Fruit fly (Drosophila melanogaster): ENCODE data around the gene CG32814.

CG32814 gene

dm6 chrX:1052684-1053389 lies 26.3 kb upstream of the CG32814 start (continued):
- TF ChIP-seq Ets96B (tag; optimal IDR thresholded peaks at IDR 0.05) (peak; percentile 61), vri (GFP tag; optimal IDR thresholded peaks at IDR 0.05) (peak; percentile 63), Blimp-1 (GFP tag; optimal IDR thresholded peaks at IDR 0.05) (peak; percentile 12), CG15336 (GFP tag; IDR thresholded peaks at IDR 0.05) (peak; percentile 55; the same call in 1 of the 2 replicates), CG8632 (GFP tag; optimal IDR thresholded peaks at IDR 0.05) (peak; percentile 64), fd85E (GFP tag; optimal IDR thresholded peaks at IDR 0.05) (no peak), Sox15 (GFP tag; optimal IDR thresholded peaks at IDR 0.05) (peak; percentile 68), Sox102F (GFP tag; optimal IDR thresholded peaks at IDR 0.05) (peak; percentile 70), acj6 (GFP tag; optimal IDR thresholded peaks at IDR 0.05) (peak; percentile 72), CG11762 (GFP tag; optimal IDR thresholded peaks at IDR 0.05; ENCODE audit: insufficient read depth) (peak; percentile 14), lz (GFP tag; optimal IDR thresholded peaks at IDR 0.05) (peak; percentile 81), Met (GFP tag; optimal IDR thresholded peaks at IDR 0.05) (peak; percentile 78), CG6792 (GFP tag; optimal IDR thresholded peaks at IDR 0.05) (peak; percentile 74), CG1621 (tag; optimal IDR thresholded peaks at IDR 0.05) (peak; percentile 57), Sox14 (GFP tag; optimal IDR thresholded peaks at IDR 0.05) (peak; percentile 63), dac (GFP tag; optimal IDR thresholded peaks at IDR 0.05) (no peak), CG32006 (GFP tag; optimal IDR thresholded peaks at IDR 0.05) (peak; percentile 66), topi (GFP tag; optimal IDR thresholded peaks at IDR 0.05) (peak; percentile 77), fkh (GFP tag; optimal IDR thresholded peaks at IDR 0.05) (no peak), achi (GFP tag; optimal IDR thresholded peaks at IDR 0.05) (peak; percentile 64), CG7368 (GFP tag; optimal IDR thresholded peaks at IDR 0.05) (peak; percentile 59), CG10631 (GFP tag; optimal IDR thresholded peaks at IDR 0.05) (peak; percentile 70)

- no peak for TF ChIP-seq CG8319 (GFP tag; optimal IDR thresholded peaks at IDR 0.05)
- no peak for TF ChIP-seq eg (GFP tag; IDR thresholded peaks at IDR 0.05)
- TF ChIP-seq Hr38 (GFP tag; optimal IDR thresholded peaks at IDR 0.05) = no peak
- peak; percentile 55 for TF ChIP-seq vri (GFP tag; optimal IDR thresholded peaks at IDR 0.05)
- TF ChIP-seq CG11762 (GFP tag; optimal IDR thresholded peaks at IDR 0.05; ENCODE audit: insufficient read depth) = no peak
- peak; percentile 98 for TF ChIP-seq svp (GFP tag)
- no peak for TF ChIP-seq CG11294 (GFP tag; IDR thresholded peaks at IDR 0.05)
- TF ChIP-seq salr (GFP tag; optimal IDR thresholded peaks at IDR 0.05) = no peak
- peak; percentile 43 for TF ChIP-seq Sox14 (GFP tag; optimal IDR thresholded peaks at IDR 0.05)
- TF ChIP-seq Lpt (GFP tag; optimal IDR thresholded peaks at IDR 0.05) = no peak
- no peak for TF ChIP-seq CG34406 (GFP tag; optimal IDR thresholded peaks at IDR 0.05)
- TF ChIP-seq CG32006 (GFP tag; optimal IDR thresholded peaks at IDR 0.05) = no peak
- TF ChIP-seq CG16779 (tag; optimal IDR thresholded peaks at IDR 0.05) = peak; percentile 1
- no peak for TF ChIP-seq acj6 (GFP tag; optimal IDR thresholded peaks at IDR 0.05)
- no peak for TF ChIP-seq Met (GFP tag; optimal IDR thresholded peaks at IDR 0.05)
- no peak for TF ChIP-seq CG10631 (GFP tag; optimal IDR thresholded peaks at IDR 0.05)
- TF ChIP-seq net (GFP tag; optimal IDR thresholded peaks at IDR 0.05) = peak; percentile 0
- no peak for TF ChIP-seq lz (GFP tag; optimal IDR thresholded peaks at IDR 0.05)
- no peak for TF ChIP-seq CG8119 (GFP tag; IDR thresholded peaks at IDR 0.05)
- TF ChIP-seq topi (GFP tag; optimal IDR thresholded peaks at IDR 0.05) = no peak
- no peak for TF ChIP-seq Eip75B (GFP tag; optimal IDR thresholded peaks at IDR 0.05)
- no peak for TF ChIP-seq Smox (GFP tag; optimal IDR thresholded peaks at IDR 0.05)
- TF ChIP-seq CG10669 (GFP tag; optimal IDR thresholded peaks at IDR 0.05) = no peak
- TF ChIP-seq cyc (GFP tag; optimal IDR thresholded peaks at IDR 0.05) = no peak
- no peak for TF ChIP-seq dac (GFP tag; optimal IDR thresholded peaks at IDR 0.05)
- TF ChIP-seq Blimp-1 (GFP tag; optimal IDR thresholded peaks at IDR 0.05) = no peak
- TF ChIP-seq CG3032 (tag; optimal IDR thresholded peaks at IDR 0.05) = no peak
- TF ChIP-seq Eip93F (GFP tag; optimal IDR thresholded peaks at IDR 0.05) = no peak
- no peak for TF ChIP-seq Ets21C (GFP tag; optimal IDR thresholded peaks at IDR 0.05)
- no peak for TF ChIP-seq Sox15 (GFP tag; optimal IDR thresholded peaks at IDR 0.05)
- no peak for TF ChIP-seq CG3919 (GFP tag; optimal IDR thresholded peaks at IDR 0.05)
- peak; percentile 30 for TF ChIP-seq Eip78C (GFP tag)
- 0 out of 2 replicates have a peak, but pooled peaks have one; percentile 10 for TF ChIP-seq CG15336 (GFP tag; IDR thresholded peaks at IDR 0.05)
- TF ChIP-seq spab (GFP tag; optimal IDR thresholded peaks at IDR 0.05) = no peak
- peak; percentile 20 for TF ChIP-seq fkh (GFP tag; optimal IDR thresholded peaks at IDR 0.05)
- TF ChIP-seq CG1621 (tag; optimal IDR thresholded peaks at IDR 0.05) = no peak
Observed at dm6 chrX:1051251-1051629, 24.7 kb upstream of the CG32814 start, which contains the start of gene CG14629. Gene CG14629 (plus strand): TSS chrX:1051525.

Data from whole organism, prepupa.